Worm (Caenorhabditis elegans): ENCODE data around the gene ZK185.1.

DNA sequence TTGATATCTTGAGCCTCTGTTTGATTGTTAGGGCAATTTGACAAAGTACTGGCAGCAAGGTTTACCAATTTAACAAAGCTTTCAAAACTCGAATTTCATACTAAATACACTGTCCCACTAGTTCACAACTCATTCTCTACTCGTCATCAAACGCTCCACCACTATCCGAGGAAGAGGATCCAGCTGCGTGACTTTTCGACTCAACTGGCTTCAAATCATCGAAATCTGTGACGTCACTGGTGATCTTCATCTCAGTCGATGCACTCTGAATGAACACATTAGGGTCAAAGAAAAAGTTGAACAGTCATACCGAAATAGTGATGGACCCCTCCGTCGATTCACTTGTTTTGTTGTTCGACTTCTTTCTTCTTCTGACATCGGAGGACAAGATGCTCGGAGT, 17.5 kb downstream of the ZK185.1 start:
- TF ChIP-seq tbx-37 (GFP tag; conservative IDR thresholded peaks at IDR 0.05) (no peak), F13C5.2 (tag; optimal IDR thresholded peaks at IDR 0.05) (no peak), flt-1 (GFP tag; IDR thresholded peaks at IDR 0.05) (no peak)
